Worm (Caenorhabditis elegans) whole organism, L2 larva: ENCODE results near the gene fbxa-224.
A peak's percentile ranks its signal among the peaks of the same experiment; 100 is the strongest.

Experiments
- C34F6.9 ChIP-seq: fragments of 150-350 bp; optimal IDR thresholded peaks from 2 replicates; lab custom pipeline; 2014; ENCODE audit warnings: missing biosample characterization, missing genetic modification characterization
- F13H6.1 ChIP-seq: sonication (generic microtip); optimal IDR thresholded peaks from 2 replicates; lab custom pipeline; 2016; ENCODE audit warnings: missing genetic modification characterization, missing compliant biosample characterization
- R02D3.7 ChIP-seq: fragments of 150-350 bp; optimal IDR thresholded peaks from 2 replicates; lab custom pipeline; 2014; ENCODE audit warnings: missing biosample characterization, missing genetic modification characterization
- Y55F3AM.14 ChIP-seq: fragments of 200-800 bp; sonication (Bioruptor generic); optimal IDR thresholded peaks from 2 replicates; lab custom pipeline; 2018; ENCODE audit warnings: mild to moderate bottlenecking, missing genetic modification characterization, missing compliant biosample characterization
- ZK546.5 ChIP-seq: sonication (generic microtip); optimal IDR thresholded peaks from 2 replicates; lab custom pipeline; 2017; ENCODE audit warnings: missing biosample characterization, missing genetic modification characterization
- alr-1 ChIP-seq: fragments of 150-350 bp; optimal IDR thresholded peaks from 2 replicates; lab custom pipeline; 2014; ENCODE audit warnings: missing biosample characterization, missing genetic modification characterization
- aly-2 ChIP-seq: fragments of 150-350 bp; optimal IDR thresholded peaks from 2 replicates; lab custom pipeline; 2014; ENCODE audit warnings: missing biosample characterization, missing genetic modification characterization
- ama-1 ChIP-seq: fragments of 150-350 bp; optimal IDR thresholded peaks from 2 replicates; lab custom pipeline; 2018; ENCODE audit warnings: inconsistent platforms
- blmp-1 ChIP-seq: sonication (generic microtip); optimal IDR thresholded peaks from 2 replicates; lab custom pipeline; 2017; ENCODE audit warnings: missing genetic modification characterization, mild to moderate bottlenecking, missing compliant biosample characterization, antibody characterized with exemption, moderate library complexity; ENCODE audit not compliant: insufficient read depth
- ceh-16 ChIP-seq: fragments of 150-350 bp; optimal IDR thresholded peaks from 2 replicates; lab custom pipeline; 2014; ENCODE audit warnings: missing biosample characterization, missing genetic modification characterization
- ceh-82 ChIP-seq: fragments of 150-350 bp; optimal IDR thresholded peaks from 2 replicates; lab custom pipeline; 2014; ENCODE audit warnings: missing biosample characterization, missing genetic modification characterization
- crh-2 ChIP-seq: sonication (generic microtip); optimal IDR thresholded peaks from 2 replicates; lab custom pipeline; 2017; ENCODE audit warnings: missing biosample characterization, missing genetic modification characterization
- dmd-4 ChIP-seq: sonication (generic microtip); optimal IDR thresholded peaks from 2 replicates; lab custom pipeline; 2017; ENCODE audit warnings: missing biosample characterization, missing genetic modification characterization
- egl-27 ChIP-seq: sonication (generic microtip); optimal IDR thresholded peaks from 3 replicates; lab custom pipeline; 2017; ENCODE audit warnings: missing biosample characterization, missing genetic modification reagents, missing genetic modification characterization
- elt-1 ChIP-seq: fragments of 150-350 bp; optimal IDR thresholded peaks from 2 replicates; lab custom pipeline; 2014; ENCODE audit warnings: missing biosample characterization, missing genetic modification characterization
- elt-3 ChIP-seq: sonication (generic microtip); optimal IDR thresholded peaks from 2 replicates; lab custom pipeline; 2017; ENCODE audit warnings: missing biosample characterization, missing genetic modification characterization
- fos-1 ChIP-seq: fragments of 150-350 bp; optimal IDR thresholded peaks from 2 replicates; lab custom pipeline; 2014; ENCODE audit warnings: missing biosample characterization, missing genetic modification characterization
- gmeb-1 ChIP-seq: fragments of 150-350 bp; optimal IDR thresholded peaks from 2 replicates; lab custom pipeline; 2014; ENCODE audit warnings: missing biosample characterization, missing genetic modification characterization
- lin-11 ChIP-seq: fragments of 150-350 bp; sonication (generic microtip); optimal IDR thresholded peaks from 2 replicates; lab custom pipeline; 2014; ENCODE audit warnings: missing biosample characterization, missing genetic modification characterization, inconsistent platforms, mixed read lengths
- lin-13 ChIP-seq: fragments of 150-350 bp; optimal IDR thresholded peaks from 2 replicates; lab custom pipeline; 2014; ENCODE audit warnings: missing biosample characterization, missing genetic modification reagents, missing genetic modification characterization
- lin-39 ChIP-seq: fragments of 150-350 bp; optimal IDR thresholded peaks from 2 replicates; lab custom pipeline; 2014; ENCODE audit warnings: missing biosample characterization, missing genetic modification reagents, missing genetic modification characterization
- lsy-2 ChIP-seq, 2 experiments: fragments of 150-350 bp in 1 of 2; sonication (generic microtip) in 1 of 2; optimal IDR thresholded peaks; 2 replicates each; lab custom pipeline; 2014 to 2017; ENCODE audit warnings: missing biosample characterization in 2 of 2, missing genetic modification characterization in 2 of 2
- mab-5 ChIP-seq: fragments of 150-350 bp; optimal IDR thresholded peaks from 2 replicates; lab custom pipeline; 2014; ENCODE audit warnings: missing biosample characterization, missing genetic modification characterization
- mbf-1 ChIP-seq: sonication (generic microtip); optimal IDR thresholded peaks from 2 replicates; lab custom pipeline; 2017; ENCODE audit warnings: missing biosample characterization, missing genetic modification characterization
- mdl-1 ChIP-seq, 2 experiments: fragments of 150-350 bp in 1 of 2; sonication (generic microtip) in 1 of 2; optimal IDR thresholded peaks; 2 replicates each; lab custom pipeline; 2017; ENCODE audit warnings: missing biosample characterization in 2 of 2, missing genetic modification characterization in 2 of 2
- nhr-10 ChIP-seq: sonication (generic microtip); optimal IDR thresholded peaks from 2 replicates; lab custom pipeline; 2017; ENCODE audit warnings: missing biosample characterization, missing genetic modification characterization
- nhr-11 ChIP-seq: fragments of 150-350 bp; optimal IDR thresholded peaks from 2 replicates; lab custom pipeline; 2014; ENCODE audit warnings: missing biosample characterization, missing genetic modification characterization
- nhr-12 ChIP-seq: fragments of 150-350 bp; optimal IDR thresholded peaks from 2 replicates; lab custom pipeline; 2014; ENCODE audit warnings: missing biosample characterization, missing genetic modification characterization
- nhr-129 ChIP-seq: fragments of 150-350 bp; optimal IDR thresholded peaks from 2 replicates; lab custom pipeline; 2014; ENCODE audit warnings: missing biosample characterization, missing genetic modification characterization
- nhr-21 ChIP-seq: fragments of 150-350 bp; optimal IDR thresholded peaks from 2 replicates; lab custom pipeline; 2014; ENCODE audit warnings: missing biosample characterization, missing genetic modification characterization
- nhr-23 ChIP-seq: fragments of 150-350 bp; optimal IDR thresholded peaks from 2 replicates; lab custom pipeline; 2014; ENCODE audit warnings: missing biosample characterization, missing genetic modification reagents, missing genetic modification characterization
- nhr-237 ChIP-seq: fragments of 150-350 bp; optimal IDR thresholded peaks from 2 replicates; lab custom pipeline; 2014; ENCODE audit warnings: missing biosample characterization, missing genetic modification characterization
- nhr-25 ChIP-seq: fragments of 150-350 bp; sonication (generic microtip); optimal IDR thresholded peaks from 3 replicates; lab custom pipeline; 2014; ENCODE audit warnings: missing biosample characterization, missing genetic modification characterization
- nhr-6 ChIP-seq: fragments of 150-350 bp; optimal IDR thresholded peaks from 2 replicates; lab custom pipeline; 2014; ENCODE audit warnings: missing biosample characterization, missing genetic modification characterization
- nhr-77 ChIP-seq: fragments of 150-350 bp; optimal IDR thresholded peaks from 2 replicates; lab custom pipeline; 2014; ENCODE audit warnings: missing biosample characterization, missing genetic modification characterization
- peb-1 ChIP-seq: fragments of 150-350 bp; optimal IDR thresholded peaks from 2 replicates; lab custom pipeline; 2014; ENCODE audit warnings: missing biosample characterization, missing genetic modification characterization
- sem-4 ChIP-seq: fragments of 150-350 bp; optimal IDR thresholded peaks from 2 replicates; lab custom pipeline; 2014; ENCODE audit warnings: missing biosample characterization, missing genetic modification reagents, missing genetic modification characterization
- skn-1 ChIP-seq: sonication (generic microtip); optimal IDR thresholded peaks from 2 replicates; lab custom pipeline; 2017; ENCODE audit warnings: missing biosample characterization, missing genetic modification characterization
- sma-3 ChIP-seq: sonication (generic microtip); optimal IDR thresholded peaks from 2 replicates; lab custom pipeline; 2016; ENCODE audit warnings: missing genetic modification reagents, missing genetic modification characterization, missing compliant biosample characterization
- sma-9 ChIP-seq, 2 experiments: fragments of 150-350 bp in 1 of 2; sonication (generic microtip) in 1 of 2; optimal IDR thresholded peaks; 2 replicates each; lab custom pipeline; 2014 to 2016; ENCODE audit warnings: missing genetic modification characterization in 2 of 2, mild to moderate bottlenecking in 1 of 2, missing biosample characterization in 1 of 2, missing compliant biosample characterization in 1 of 2, missing genetic modification reagents in 1 of 2, moderate library complexity in 1 of 2
- snpc-4 ChIP-seq: fragments of 150-350 bp; optimal IDR thresholded peaks from 2 replicates; lab custom pipeline; 2014; ENCODE audit warnings: missing biosample characterization, missing genetic modification characterization
- unc-39 ChIP-seq: fragments of 150-350 bp; optimal IDR thresholded peaks from 2 replicates; lab custom pipeline; 2014; ENCODE audit warnings: missing biosample characterization, missing genetic modification characterization
- unc-55 ChIP-seq: fragments of 150-350 bp; sonication (generic microtip); optimal IDR thresholded peaks from 3 replicates; lab custom pipeline; 2014; ENCODE audit warnings: missing biosample characterization, missing genetic modification reagents, missing genetic modification characterization
- unc-62 ChIP-seq: fragments of 150-350 bp; optimal IDR thresholded peaks from 2 replicates; lab custom pipeline; 2014; ENCODE audit warnings: missing biosample characterization, missing genetic modification reagents, missing genetic modification characterization
- zag-1 ChIP-seq: fragments of 150-350 bp; optimal IDR thresholded peaks from 2 replicates; lab custom pipeline; 2014; ENCODE audit warnings: missing biosample characterization, missing genetic modification characterization
- ztf-1 ChIP-seq: fragments of 200-800 bp; sonication (Bioruptor generic); conservative IDR thresholded peaks from 2 replicates; pipeline ENCODE4 v1.3.6; 2022; ENCODE audit warnings: missing genetic modification characterization, missing compliant biosample characterization
- ztf-11 ChIP-seq: sonication (generic microtip); optimal IDR thresholded peaks from 2 replicates; lab custom pipeline; 2017; ENCODE audit warnings: missing biosample characterization, missing genetic modification characterization
- ztf-4 ChIP-seq: fragments of 150-350 bp; optimal IDR thresholded peaks from 2 replicates; lab custom pipeline; 2014; ENCODE audit warnings: missing biosample characterization, missing genetic modification characterization

The fbxa-224 gene

ce11 chrII:7542952-7543351 lies 5.0 kb downstream of the fbxa-224 start:
- TF ChIP-seq nhr-237 (tag; lab: Kevin White, UChicago) (no peak), blmp-1 (tag; lab: Kevin White, UChicago) (no peak), nhr-129 (tag; lab: Kevin White, UChicago) (no peak), ZK546.5 (tag; lab: Kevin White, UChicago) (no peak), nhr-23 (no peak), mbf-1 (tag; lab: Kevin White, UChicago) (no peak), crh-2 (no peak), lin-39 (tag; lab: Kevin White, UChicago) (no peak), egl-27 (tag; lab: Kevin White, UChicago) (no peak), Y55F3AM.14 (no peak), F13H6.1 (tag; lab: Kevin White, UChicago) (no peak), nhr-10 (tag; lab: Kevin White, UChicago) (no peak), mab-5 (tag; lab: Kevin White, UChicago) (no peak), snpc-4 (tag; lab: Kevin White, UChicago) (no peak), lin-11 (tag; lab: Kevin White, UChicago) (no peak), ama-1 (lab: Kevin White, UChicago) (no peak), nhr-11 (no peak), C34F6.9 (tag; lab: Kevin White, UChicago) (no peak), ztf-4 (tag; lab: Kevin White, UChicago) (no peak)

ce11 chrII:7537603-7538230 lies 10.2 kb downstream of the fbxa-224 start, which contains the start of gene nfi-1:
Gene nfi-1, plus strand, starts transcription at chrII:7538180.
- TF ChIP-seq nhr-6 (tag; lab: Kevin White, UChicago): no peak
- no peak for TF ChIP-seq peb-1 (tag; lab: Kevin White, UChicago)
- TF ChIP-seq lin-11 (tag; lab: Kevin White, UChicago): no peak
- TF ChIP-seq blmp-1 (tag; lab: Kevin White, UChicago): no peak
- TF ChIP-seq ztf-1: no peak
- TF ChIP-seq Y55F3AM.14: no peak
- TF ChIP-seq nhr-237 (tag; lab: Kevin White, UChicago): no peak
- TF ChIP-seq aly-2: no peak
- TF ChIP-seq fos-1 (tag; lab: Kevin White, UChicago): no peak
- no peak for TF ChIP-seq nhr-77
- peak; percentile 45 for TF ChIP-seq nhr-129 (tag; lab: Kevin White, UChicago)
- no peak for TF ChIP-seq lin-39 (tag; lab: Kevin White, UChicago)
- TF ChIP-seq mab-5 (tag; lab: Kevin White, UChicago): no peak
- TF ChIP-seq ceh-16 (tag; lab: Kevin White, UChicago): no peak
- TF ChIP-seq nhr-23: no peak
- no peak for TF ChIP-seq mdl-1 (tag; optimal IDR thresholded peaks at IDR 0.05; lab: Kevin White, UChicago)
- no peak for TF ChIP-seq ceh-82
- no peak for TF ChIP-seq sem-4 (tag; lab: Kevin White, UChicago)
- peak; percentile 18 for TF ChIP-seq sma-3 (GFP tag; lab: Kevin White, UChicago)
- TF ChIP-seq ama-1 (lab: Kevin White, UChicago): no peak
- TF ChIP-seq sma-9 (GFP tag; optimal IDR thresholded peaks at IDR 0.05; lab: Kevin White, UChicago): peak; percentile 62
- TF ChIP-seq sma-9 (tag; optimal IDR thresholded peaks at IDR 0.05; lab: Kevin White, UChicago): no peak
- peak; percentile 32 for TF ChIP-seq lin-13 (GFP tag; lab: Kevin White, UChicago)
- no peak for TF ChIP-seq egl-27 (tag; lab: Kevin White, UChicago)
- TF ChIP-seq mbf-1 (tag; lab: Kevin White, UChicago): no peak
- TF ChIP-seq lsy-2 (tag; optimal IDR thresholded peaks at IDR 0.05; lab: Kevin White, UChicago): peak; percentile 3 to 95
- peak; percentile 27 for TF ChIP-seq gmeb-1
- TF ChIP-seq nhr-10 (tag; lab: Kevin White, UChicago): no peak
- TF ChIP-seq F13H6.1 (tag; lab: Kevin White, UChicago): no peak
- no peak for TF ChIP-seq unc-62
- no peak for TF ChIP-seq zag-1 (tag; lab: Kevin White, UChicago)
- TF ChIP-seq ztf-11 (tag; lab: Kevin White, UChicago): no peak
- TF ChIP-seq unc-39: no peak
- TF ChIP-seq nhr-25 (tag; lab: Kevin White, UChicago): no peak
- no peak for TF ChIP-seq nhr-11
- TF ChIP-seq elt-3 (tag; lab: Kevin White, UChicago): no peak
- no peak for TF ChIP-seq R02D3.7 (tag; lab: Kevin White, UChicago)
- no peak for TF ChIP-seq nhr-21 (tag; lab: Kevin White, UChicago)
- TF ChIP-seq skn-1: no peak
- no peak for TF ChIP-seq elt-1 (tag; lab: Kevin White, UChicago)
- peak; percentile 36 for TF ChIP-seq crh-2
- TF ChIP-seq snpc-4 (tag; lab: Kevin White, UChicago): no peak
- TF ChIP-seq unc-55 (GFP tag; lab: Kevin White, UChicago): peak; percentile 59
- no peak for TF ChIP-seq nhr-12 (tag; lab: Kevin White, UChicago)
- peak; percentile 70 for TF ChIP-seq C34F6.9 (tag; lab: Kevin White, UChicago)
- no peak for TF ChIP-seq ztf-4 (tag; lab: Kevin White, UChicago)
- TF ChIP-seq dmd-4: no peak
- TF ChIP-seq alr-1 (tag; lab: Kevin White, UChicago): no peak
- TF ChIP-seq ZK546.5 (tag; lab: Kevin White, UChicago): no peak
